Worm (Caenorhabditis elegans) whole organism, mixed stage, embryonic: Measurements from ENCODE around the gene npr-32.

Experiments used
- M03D4.4 ChIP-seq: sonication (generic microtip); optimal IDR thresholded peaks from 2 replicates; lab custom pipeline; 2017; ENCODE audit warnings: mild to moderate bottlenecking, missing genetic modification characterization, missing compliant biosample characterization
- bed-3 ChIP-seq: fragments of 200-800 bp; sonication (Bioruptor generic); optimal IDR thresholded peaks from 3 replicates; lab custom pipeline; 2018; ENCODE audit warnings: mild to moderate bottlenecking, missing genetic modification characterization, moderate library complexity, missing compliant biosample characterization
- blmp-1 ChIP-seq: fragments of 150-350 bp; optimal IDR thresholded peaks from 2 replicates; lab custom pipeline; 2014; ENCODE audit warnings: missing biosample characterization, missing genetic modification characterization
- ceh-39 ChIP-seq: fragments of 150-350 bp; optimal IDR thresholded peaks from 2 replicates; lab custom pipeline; 2014; ENCODE audit warnings: missing biosample characterization, missing genetic modification characterization
- ceh-83 ChIP-seq: fragments of 200-800 bp; sonication (Bioruptor generic); optimal IDR thresholded peaks from 2 replicates; lab custom pipeline; 2018; ENCODE audit warnings: mild to moderate bottlenecking, missing genetic modification characterization, missing compliant biosample characterization
- ces-1 ChIP-seq: fragments of 150-350 bp; optimal IDR thresholded peaks from 2 replicates; lab custom pipeline; 2014; ENCODE audit warnings: missing biosample characterization, missing genetic modification reagents, missing genetic modification characterization
- cnd-1 ChIP-seq: fragments of 200-800 bp; sonication (Bioruptor generic); optimal IDR thresholded peaks from 2 replicates; lab custom pipeline; 2018; ENCODE audit warnings: mild to moderate bottlenecking, missing genetic modification characterization, missing compliant biosample characterization
- elt-1 ChIP-seq: sonication (generic microtip); optimal IDR thresholded peaks from 2 replicates; lab custom pipeline; 2017; ENCODE audit warnings: missing genetic modification characterization, mild to moderate bottlenecking, missing compliant biosample characterization, antibody characterized with exemption, moderate library complexity, borderline replicate concordance; ENCODE audit not compliant: insufficient read depth
- elt-3 ChIP-seq: fragments of 150-350 bp; optimal IDR thresholded peaks from 2 replicates; lab custom pipeline; 2014; ENCODE audit warnings: missing biosample characterization, missing genetic modification characterization
- ham-2 ChIP-seq: fragments of 200-800 bp; sonication (Bioruptor generic); optimal IDR thresholded peaks from 2 replicates; lab custom pipeline; 2018; ENCODE audit warnings: mild to moderate bottlenecking, missing genetic modification characterization, missing compliant biosample characterization
- hlh-1 ChIP-seq: fragments of 150-350 bp; optimal IDR thresholded peaks from 2 replicates; lab custom pipeline; 2014; ENCODE audit warnings: missing biosample characterization, missing genetic modification reagents, missing genetic modification characterization
- lin-13 ChIP-seq: fragments of 150-350 bp; optimal IDR thresholded peaks from 2 replicates; lab custom pipeline; 2014; ENCODE audit warnings: missing biosample characterization, missing genetic modification characterization
- lin-32 ChIP-seq: fragments of 200-800 bp; sonication (Bioruptor generic); optimal IDR thresholded peaks from 2 replicates; lab custom pipeline; 2018; ENCODE audit warnings: mild to moderate bottlenecking, missing genetic modification characterization, missing compliant biosample characterization
- lsy-2 ChIP-seq: fragments of 150-350 bp; optimal IDR thresholded peaks from 2 replicates; lab custom pipeline; 2014; ENCODE audit warnings: missing biosample characterization, missing genetic modification characterization
- mep-1 ChIP-seq: fragments of 150-350 bp; optimal IDR thresholded peaks from 2 replicates; lab custom pipeline; 2017; ENCODE audit warnings: missing biosample characterization, missing genetic modification reagents, missing genetic modification characterization, inconsistent platforms
- mls-2 ChIP-seq: sonication (generic microtip); optimal IDR thresholded peaks from 2 replicates; lab custom pipeline; 2016; ENCODE audit warnings: mild to moderate bottlenecking, missing genetic modification characterization, moderate library complexity, missing compliant biosample characterization
- nhr-12 ChIP-seq: fragments of 150-350 bp; optimal IDR thresholded peaks from 2 replicates; lab custom pipeline; 2014; ENCODE audit warnings: missing biosample characterization, missing genetic modification characterization
- nhr-2 ChIP-seq: fragments of 150-350 bp; optimal IDR thresholded peaks from 2 replicates; lab custom pipeline; 2014; ENCODE audit warnings: missing biosample characterization, missing genetic modification characterization
- nhr-237 ChIP-seq: fragments of 150-350 bp; optimal IDR thresholded peaks from 2 replicates; lab custom pipeline; 2014; ENCODE audit warnings: missing biosample characterization, missing genetic modification characterization
- nhr-28 ChIP-seq: fragments of 150-350 bp; optimal IDR thresholded peaks from 2 replicates; lab custom pipeline; 2014; ENCODE audit warnings: missing biosample characterization, missing genetic modification characterization
- nhr-76 ChIP-seq: sonication (generic microtip); optimal IDR thresholded peaks from 2 replicates; lab custom pipeline; 2017; ENCODE audit warnings: missing biosample characterization, missing genetic modification characterization
- sem-2 ChIP-seq: fragments of 200-800 bp; sonication (Bioruptor generic); optimal IDR thresholded peaks from 2 replicates; lab custom pipeline; 2018; ENCODE audit warnings: mild to moderate bottlenecking, missing genetic modification characterization, missing compliant biosample characterization
- snpc-4 ChIP-seq: fragments of 150-350 bp; optimal IDR thresholded peaks from 2 replicates; lab custom pipeline; 2014; ENCODE audit warnings: missing biosample characterization, missing genetic modification characterization
- sptf-1 ChIP-seq: sonication (generic microtip); optimal IDR thresholded peaks from 2 replicates; lab custom pipeline; 2017; ENCODE audit warnings: mild to moderate bottlenecking, missing genetic modification characterization, moderate library complexity, missing compliant biosample characterization
- tbx-8 ChIP-seq: fragments of 200-800 bp; sonication (Bioruptor generic); optimal IDR thresholded peaks from 2 replicates; lab custom pipeline; 2018; ENCODE audit warnings: mild to moderate bottlenecking, missing genetic modification characterization, moderate library complexity, missing compliant biosample characterization
- unc-120 ChIP-seq: sonication (generic microtip); optimal IDR thresholded peaks from 2 replicates; lab custom pipeline; 2017; ENCODE audit warnings: missing genetic modification characterization, missing compliant biosample characterization; ENCODE audit not compliant: poor library complexity, severe bottlenecking
- unc-39 ChIP-seq: fragments of 150-350 bp; optimal IDR thresholded peaks from 2 replicates; lab custom pipeline; 2014; ENCODE audit warnings: missing biosample characterization, missing genetic modification characterization
- zip-8 ChIP-seq: fragments of 150-350 bp; optimal IDR thresholded peaks from 2 replicates; lab custom pipeline; 2014; ENCODE audit warnings: missing biosample characterization, missing genetic modification characterization
- ztf-11 ChIP-seq: fragments of 150-350 bp; optimal IDR thresholded peaks from 2 replicates; lab custom pipeline; 2014; ENCODE audit warnings: missing biosample characterization, missing genetic modification characterization

Gene npr-32

ce11 chrIV:17215070-17215469, 15.8 kb downstream of the npr-32 start:
- peak; percentile 78 for TF ChIP-seq hlh-1 (tag; lab: Kevin White, UChicago)
- TF ChIP-seq cnd-1 (tag; lab: Kevin White, UChicago) = peak; percentile 79
- TF ChIP-seq nhr-237 = no peak
- peak; percentile 93 for TF ChIP-seq unc-120 (tag; lab: Kevin White, UChicago)
- TF ChIP-seq nhr-28 = no peak
- no peak for TF ChIP-seq ceh-39 (tag; lab: Kevin White, UChicago)
- TF ChIP-seq lin-32 (GFP tag; lab: Kevin White, UChicago) = peak; percentile 86

ce11 chrIV:17210754-17211153, 20.1 kb downstream of the npr-32 start:
- TF ChIP-seq cnd-1 (tag; lab: Kevin White, UChicago) = no peak
- TF ChIP-seq elt-1 = no peak
- no peak for TF ChIP-seq mep-1 (tag; lab: Kevin White, UChicago)
- no peak for TF ChIP-seq nhr-2 (tag; lab: Kevin White, UChicago)
- no peak for TF ChIP-seq bed-3
- no peak for TF ChIP-seq unc-120 (tag; lab: Kevin White, UChicago)
- TF ChIP-seq sem-2 = no peak
- TF ChIP-seq nhr-76 (tag; lab: Kevin White, UChicago) = no peak
- no peak for TF ChIP-seq lin-13
- TF ChIP-seq ceh-39 (tag; lab: Kevin White, UChicago) = no peak
- no peak for TF ChIP-seq elt-3
- no peak for TF ChIP-seq ces-1 (GFP tag; lab: Kevin White, UChicago)
- no peak for TF ChIP-seq ham-2
- no peak for TF ChIP-seq sptf-1 (tag; lab: Kevin White, UChicago)
- TF ChIP-seq nhr-12 (tag; lab: Kevin White, UChicago) = no peak
- no peak for TF ChIP-seq snpc-4 (tag; lab: Kevin White, UChicago)
- TF ChIP-seq ceh-83 (GFP tag; lab: Kevin White, UChicago) = no peak

DNA sequence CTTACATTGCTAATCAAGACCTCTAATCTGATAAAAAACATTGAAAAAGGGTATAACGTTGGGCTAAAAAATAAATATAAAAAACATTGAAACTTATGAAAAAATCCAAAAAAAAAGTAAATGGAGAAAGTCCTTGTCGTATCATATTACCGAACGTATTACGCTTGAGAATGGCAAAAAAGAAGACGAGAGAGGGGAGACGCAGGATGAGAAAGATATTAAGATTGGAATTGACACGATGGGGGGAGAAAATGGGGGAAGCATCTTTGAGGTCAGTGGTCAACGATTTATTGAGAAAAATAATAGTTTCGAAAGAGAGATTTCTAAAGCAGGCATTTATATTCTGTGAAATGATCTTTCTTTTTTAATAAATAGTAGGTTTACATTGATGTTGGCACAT, 21.5 kb downstream of the npr-32 start:
- TF ChIP-seq ces-1 (GFP tag; lab: Kevin White, UChicago) (no peak), elt-1 (no peak), lsy-2 (tag; lab: Kevin White, UChicago) (no peak), lin-32 (GFP tag; lab: Kevin White, UChicago) (no peak), nhr-76 (tag; lab: Kevin White, UChicago) (no peak), sem-2 (no peak), mep-1 (tag; lab: Kevin White, UChicago) (no peak), ztf-11 (tag; lab: Kevin White, UChicago) (no peak), ceh-83 (GFP tag; lab: Kevin White, UChicago) (no peak), tbx-8 (GFP tag; lab: Kevin White, UChicago) (no peak), bed-3 (no peak), mls-2 (tag; lab: Kevin White, UChicago) (no peak), nhr-28 (no peak), ham-2 (no peak), blmp-1 (tag; lab: Kevin White, UChicago) (no peak)
- TF ChIP-seq, all 35 proteins: peak for 0

ce11 chrIV:17207864-17208263, 23.0 kb downstream of the npr-32 start:
- TF ChIP-seq snpc-4 (tag; lab: Kevin White, UChicago) (no peak), unc-39 (no peak), nhr-28 (no peak)

- TF ChIP-seq mls-2 (tag; lab: Kevin White, UChicago) = no peak
- no peak for TF ChIP-seq M03D4.4 (tag; lab: Kevin White, UChicago)
- TF ChIP-seq tbx-8 (GFP tag; lab: Kevin White, UChicago) = no peak
- peak; percentile 25 for TF ChIP-seq cnd-1 (tag; lab: Kevin White, UChicago)
These were observed 24.1 kb downstream of the npr-32 start, which contains the start of gene cnnm-1 for ce11 chrIV:17206745-17207144. Gene cnnm-1, minus strand, starts transcription at chrIV:17206845.

DNA sequence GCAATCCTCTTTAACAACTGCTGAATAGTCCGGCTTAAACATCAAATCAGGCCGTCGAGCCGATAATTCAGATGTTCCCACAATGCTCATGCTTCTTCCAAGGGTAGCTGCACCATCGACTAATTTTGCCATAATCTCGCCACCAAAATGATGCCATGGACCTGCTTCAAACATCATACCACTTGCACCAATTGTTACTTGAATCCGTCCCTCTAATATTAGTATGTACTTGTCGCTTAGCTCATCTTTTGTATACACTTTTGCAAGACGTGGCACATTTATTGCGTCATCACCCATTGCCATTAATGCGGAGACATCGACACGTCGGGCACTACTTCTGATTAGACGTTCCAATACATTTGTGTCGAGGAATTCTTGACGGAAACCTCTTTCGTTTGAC, 31.2 kb downstream of the npr-32 start:
- TF ChIP-seq unc-120 (tag; lab: Kevin White, UChicago) = no peak
- TF ChIP-seq zip-8 (tag; lab: Kevin White, UChicago) = peak; percentile 67
